Worm (Caenorhabditis elegans) whole organism, late embryonic: Measurements from ENCODE around the gene phf-32.
"Not testable (repeated sequence)": the region's sequence is repeated elsewhere in the genome, so short reads cannot be mapped to it uniquely, and the experiment has no call there.

Experiments used
- F13H6.1 ChIP-seq: sonication (generic microtip); optimal IDR thresholded peaks from 2 replicates; lab custom pipeline; 2016; ENCODE audit warnings: missing genetic modification characterization, missing compliant biosample characterization
- ama-1 ChIP-seq: fragments of 150-350 bp; optimal IDR thresholded peaks from 2 replicates; lab custom pipeline; 2014
- ceh-30 ChIP-seq: fragments of 150-350 bp; optimal IDR thresholded peaks from 2 replicates; lab custom pipeline; 2014; ENCODE audit warnings: missing biosample characterization, missing genetic modification characterization
- ceh-45 ChIP-seq: fragments of 200-800 bp; sonication (Bioruptor generic); IDR thresholded peaks from 2 replicates; pipeline ENCODE4 v1.3.6; 2022; ENCODE audit warnings: missing genetic modification reagents, missing genetic modification characterization, missing compliant biosample characterization
- dve-1 ChIP-seq: sonication (generic microtip); optimal IDR thresholded peaks from 2 replicates; lab custom pipeline; 2017; ENCODE audit warnings: antibody characterized with exemption, mild to moderate bottlenecking, missing genetic modification characterization, missing compliant biosample characterization
- elt-2 ChIP-seq: sonication (generic microtip); optimal IDR thresholded peaks from 2 replicates; lab custom pipeline; 2016; ENCODE audit warnings: missing genetic modification reagents, missing genetic modification characterization, missing compliant biosample characterization
- ets-4 ChIP-seq: sonication (generic microtip); optimal IDR thresholded peaks from 2 replicates; lab custom pipeline; 2016; ENCODE audit warnings: missing genetic modification characterization, missing compliant biosample characterization
- fkh-6 ChIP-seq: sonication (generic microtip); optimal IDR thresholded peaks from 2 replicates; lab custom pipeline; 2016; ENCODE audit warnings: missing genetic modification characterization, missing compliant biosample characterization
- hlh-30 ChIP-seq: sonication (generic microtip); optimal IDR thresholded peaks from 2 replicates; lab custom pipeline; 2017; ENCODE audit warnings: antibody characterized with exemption, missing genetic modification characterization, missing compliant biosample characterization; ENCODE audit not compliant: insufficient read depth
- lim-6 ChIP-seq: sonication (generic microtip); optimal IDR thresholded peaks from 2 replicates; lab custom pipeline; 2016; ENCODE audit warnings: missing genetic modification characterization, missing compliant biosample characterization
- madf-2 ChIP-seq: sonication (generic microtip); optimal IDR thresholded peaks from 2 replicates; lab custom pipeline; 2017; ENCODE audit warnings: missing genetic modification characterization, missing compliant biosample characterization
- pqm-1 ChIP-seq: sonication (generic microtip); optimal IDR thresholded peaks from 2 replicates; lab custom pipeline; 2016; ENCODE audit warnings: missing genetic modification characterization, missing compliant biosample characterization
- rnt-1 ChIP-seq: sonication (generic microtip); optimal IDR thresholded peaks from 2 replicates; lab custom pipeline; 2016; ENCODE audit warnings: missing genetic modification characterization, missing compliant biosample characterization
- ztf-16 ChIP-seq: sonication (generic microtip); optimal IDR thresholded peaks from 2 replicates; lab custom pipeline; 2017; ENCODE audit warnings: missing genetic modification characterization, missing compliant biosample characterization

DNA sequence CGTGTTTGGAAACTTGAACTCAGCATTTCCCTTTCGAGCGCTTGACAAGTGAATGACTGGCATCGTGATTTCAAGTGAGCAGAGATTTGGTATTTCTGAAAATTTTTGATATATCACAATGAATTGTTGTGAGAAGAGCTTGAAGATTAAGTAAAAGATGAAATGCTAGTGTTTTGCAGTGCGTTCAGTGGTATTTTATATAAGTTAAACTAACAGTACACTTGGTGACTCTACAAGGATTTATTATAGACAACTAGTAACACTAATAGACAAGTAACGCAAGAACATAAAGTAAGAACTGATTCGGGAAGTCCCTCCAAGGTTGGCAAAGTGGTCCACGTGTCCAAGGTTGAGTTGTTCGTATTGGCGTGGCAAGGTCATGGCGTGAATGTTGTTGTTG is 3.9 kb upstream of the phf-32 start, which contains the start of gene dot-1.3:
- not testable (repeated sequence) for TF ChIP-seq madf-2 (tag; lab: Kevin White, UChicago); rnt-1 (tag; lab: Kevin White, UChicago); ztf-16 (tag; lab: Kevin White, UChicago); fkh-6 (tag; lab: Kevin White, UChicago); pqm-1 (tag; lab: Kevin White, UChicago); dve-1 (tag; lab: Kevin White, UChicago); lim-6 (tag; lab: Kevin White, UChicago); ama-1 (lab: Kevin White, UChicago); F13H6.1; ceh-45 (GFP tag; lab: Robert Waterston, UW); ets-4 (tag; lab: Kevin White, UChicago); elt-2 (tag; lab: Kevin White, UChicago); ceh-30 (tag; lab: Kevin White, UChicago); hlh-30 (tag; lab: Kevin White, UChicago)
